Fruit fly (Drosophila melanogaster) whole organism, embryonic: ENCODE measurements around the gene dlp.

ENCODE experiments used
- ATbp ChIP-seq: fragments of 200-800 bp; sonication (Bioruptor generic); optimal IDR thresholded peaks from 2 replicates; lab custom pipeline; 2017; ENCODE audit warnings: missing biosample characterization, mild to moderate bottlenecking, missing genetic modification characterization, missing genetic modification reagents
- Abd-B ChIP-seq: fragments of 200-800 bp; sonication (Bioruptor generic); optimal IDR thresholded peaks from 2 replicates; lab custom pipeline; 2018; ENCODE audit warnings: missing biosample characterization, mild to moderate bottlenecking, missing genetic modification characterization, moderate library complexity
- Bdp1 ChIP-seq: fragments of 200-800 bp; sonication (Bioruptor generic); optimal IDR thresholded peaks from 3 replicates; lab custom pipeline; 2016; ENCODE audit warnings: missing biosample characterization, missing genetic modification characterization
- CG11504 ChIP-seq: fragments of 200-800 bp; sonication (Bioruptor generic); optimal IDR thresholded peaks from 3 replicates; lab custom pipeline; 2019; ENCODE audit warnings: missing biosample characterization, mild to moderate bottlenecking, missing genetic modification characterization, moderate library complexity
- CG11560 ChIP-seq: fragments of 200-800 bp; sonication (Bioruptor generic); IDR thresholded peaks from 3 replicates; pipeline ENCODE4 v1.3.6; 2022; ENCODE audit warnings: missing biosample characterization, missing genetic modification characterization
- CG11695 ChIP-seq: fragments of 200-800 bp; sonication (Bioruptor generic); IDR thresholded peaks from 3 replicates; pipeline ENCODE4 v1.3.6; 2022; ENCODE audit warnings: missing biosample characterization, missing genetic modification characterization
- CG12071 ChIP-seq: fragments of 200-800 bp; sonication (Bioruptor generic); optimal IDR thresholded peaks from 3 replicates; lab custom pipeline; 2018; ENCODE audit warnings: missing biosample characterization, mild to moderate bottlenecking, missing genetic modification characterization
- CG12744 ChIP-seq: fragments of 200-800 bp; sonication (Bioruptor generic); optimal IDR thresholded peaks from 2 replicates; lab custom pipeline; 2016; ENCODE audit warnings: missing biosample characterization, missing genetic modification characterization
- CG12942 ChIP-seq: fragments of 200-800 bp; sonication (Bioruptor generic); optimal IDR thresholded peaks from 3 replicates; lab custom pipeline; 2016; ENCODE audit warnings: missing biosample characterization, missing genetic modification characterization
- CG14965 ChIP-seq: fragments of 200-800 bp; sonication (Bioruptor generic); optimal IDR thresholded peaks from 2 replicates; lab custom pipeline; 2016; ENCODE audit warnings: missing biosample characterization, missing genetic modification characterization, borderline replicate concordance
- CG1602 ChIP-seq: fragments of 200-800 bp; sonication (Bioruptor generic); optimal IDR thresholded peaks from 3 replicates; lab custom pipeline; 2016; ENCODE audit warnings: missing biosample characterization, missing genetic modification characterization
- CG16813 ChIP-seq: fragments of 200-800 bp; sonication (Bioruptor generic); IDR thresholded peaks from 3 replicates; pipeline ENCODE4 v1.3.6; 2022; ENCODE audit warnings: missing biosample characterization, missing genetic modification characterization; ENCODE audit not compliant: partially characterized antibody
- CG2116 ChIP-seq: fragments of 200-800 bp; sonication (Bioruptor generic); optimal IDR thresholded peaks from 3 replicates; lab custom pipeline; 2018; ENCODE audit warnings: missing biosample characterization, mild to moderate bottlenecking, missing genetic modification characterization
- CG2199 ChIP-seq: fragments of 200-800 bp; sonication (Bioruptor generic); IDR thresholded peaks from 3 replicates; pipeline ENCODE4 v1.3.6; 2022; ENCODE audit warnings: missing biosample characterization, missing genetic modification characterization
- CG2202 ChIP-seq: fragments of 200-800 bp; sonication (Bioruptor generic); optimal IDR thresholded peaks from 2 replicates; lab custom pipeline; 2018; ENCODE audit warnings: missing biosample characterization, mild to moderate bottlenecking, missing genetic modification characterization
- CG2678 ChIP-seq: fragments of 200-800 bp; sonication (Bioruptor generic); optimal IDR thresholded peaks from 3 replicates; lab custom pipeline; 2019; ENCODE audit warnings: missing biosample characterization, mild to moderate bottlenecking, missing genetic modification characterization, moderate library complexity
- CG2875 ChIP-seq: fragments of 200-800 bp; sonication (Bioruptor generic); optimal IDR thresholded peaks from 2 replicates; lab custom pipeline; 2017; ENCODE audit warnings: missing biosample characterization, mild to moderate bottlenecking, missing genetic modification characterization, missing genetic modification reagents
- CG30403 ChIP-seq: fragments of 200-800 bp; sonication (Bioruptor generic); optimal IDR thresholded peaks from 3 replicates; lab custom pipeline; 2016; ENCODE audit warnings: missing biosample characterization, missing genetic modification characterization
- CG31365 ChIP-seq: fragments of 200-800 bp; sonication (Bioruptor generic); optimal IDR thresholded peaks from 2 replicates; lab custom pipeline; 2018; ENCODE audit warnings: missing biosample characterization, mild to moderate bottlenecking, missing genetic modification characterization
- CG3281 ChIP-seq: fragments of 200-800 bp; sonication (Bioruptor generic); optimal IDR thresholded peaks from 3 replicates; lab custom pipeline; 2017; ENCODE audit warnings: missing biosample characterization, mild to moderate bottlenecking, missing genetic modification characterization
- CG33213 ChIP-seq: fragments of 200-800 bp; sonication (Bioruptor generic); optimal IDR thresholded peaks from 3 replicates; lab custom pipeline; 2016; ENCODE audit warnings: missing biosample characterization, missing genetic modification characterization
- CG34376 ChIP-seq: fragments of 200-800 bp; sonication (Bioruptor generic); optimal IDR thresholded peaks from 2 replicates; lab custom pipeline; 2018; ENCODE audit warnings: missing biosample characterization, mild to moderate bottlenecking, missing genetic modification characterization
- CG7357 ChIP-seq: fragments of 200-800 bp; sonication (Bioruptor generic); IDR thresholded peaks from 3 replicates; pipeline ENCODE4 v1.3.6; 2022; ENCODE audit warnings: missing biosample characterization, missing genetic modification characterization
- CG7556 ChIP-seq: fragments of 200-800 bp; sonication (Bioruptor generic); optimal IDR thresholded peaks from 2 replicates; lab custom pipeline; 2017; ENCODE audit warnings: missing biosample characterization, mild to moderate bottlenecking, missing genetic modification characterization
- CG8944 ChIP-seq: fragments of 200-800 bp; sonication (Bioruptor generic); optimal IDR thresholded peaks from 3 replicates; lab custom pipeline; 2016; ENCODE audit warnings: missing biosample characterization, missing genetic modification characterization
- CG9817 ChIP-seq: fragments of 200-800 bp; sonication (Bioruptor generic); optimal IDR thresholded peaks from 2 replicates; lab custom pipeline; 2018; ENCODE audit warnings: missing biosample characterization, mild to moderate bottlenecking, missing genetic modification characterization, moderate library complexity
- CTCF ChIP-seq: fragments of 200-800 bp; sonication (Bioruptor generic); optimal IDR thresholded peaks from 2 replicates; lab custom pipeline; 2017; ENCODE audit warnings: missing biosample characterization, mild to moderate bottlenecking, missing genetic modification characterization, moderate library complexity
- E2f1 ChIP-seq: fragments of 200-800 bp; sonication (Bioruptor generic); IDR thresholded peaks from 2 replicates; pipeline ENCODE4 v1.3.6; 2022; ENCODE audit warnings: missing biosample characterization, missing genetic modification characterization
- Hmx ChIP-seq: fragments of 200-800 bp; sonication (Bioruptor generic); optimal IDR thresholded peaks from 2 replicates; lab custom pipeline; 2016; ENCODE audit warnings: missing biosample characterization, missing genetic modification characterization
- MBD-R2 ChIP-seq: fragments of 200-800 bp; sonication (Bioruptor generic); IDR thresholded peaks from 2 replicates; pipeline ENCODE4 v1.3.6; 2022; ENCODE audit warnings: missing biosample characterization, missing genetic modification characterization
- Max ChIP-seq: fragments of 200-800 bp; sonication (Bioruptor generic); optimal IDR thresholded peaks from 2 replicates; lab custom pipeline; 2016; ENCODE audit warnings: missing biosample characterization, mild to moderate bottlenecking, missing genetic modification characterization
- Pdp1 ChIP-seq, 2 experiments: fragments of 200-800 bp; sonication (Bioruptor generic); optimal IDR thresholded peaks; 3 replicates each; lab custom pipeline; 2016; ENCODE audit warnings: missing biosample characterization in 2 of 2, missing genetic modification characterization in 2 of 2, mild to moderate bottlenecking in 1 of 2, moderate library complexity in 1 of 2
- btn ChIP-seq: fragments of 200-800 bp; sonication (Bioruptor generic); optimal IDR thresholded peaks from 2 replicates; lab custom pipeline; 2016; ENCODE audit warnings: missing biosample characterization, missing genetic modification characterization
- caup ChIP-seq: fragments of 200-800 bp; sonication (Bioruptor generic); optimal IDR thresholded peaks from 3 replicates; lab custom pipeline; 2017; ENCODE audit warnings: missing biosample characterization, mild to moderate bottlenecking, missing genetic modification characterization, moderate library complexity; ENCODE audit not compliant: severe bottlenecking
- crol ChIP-seq: fragments of 200-800 bp; sonication (Bioruptor generic); IDR thresholded peaks from 2 replicates; pipeline ENCODE4 v1.3.6; 2022; ENCODE audit warnings: missing biosample characterization, missing genetic modification characterization
- dm ChIP-seq: fragments of 200-800 bp; sonication (Bioruptor generic); optimal IDR thresholded peaks from 3 replicates; lab custom pipeline; 2016; ENCODE audit warnings: missing biosample characterization, missing genetic modification characterization
- gcm ChIP-seq: fragments of 200-800 bp; sonication (Bioruptor generic); optimal IDR thresholded peaks from 2 replicates; lab custom pipeline; 2019; ENCODE audit warnings: missing biosample characterization, mild to moderate bottlenecking, missing genetic modification characterization, moderate library complexity
- gcm2 ChIP-seq: fragments of 200-800 bp; sonication (Bioruptor generic); optimal IDR thresholded peaks from 2 replicates; lab custom pipeline; 2016; ENCODE audit warnings: missing biosample characterization, missing genetic modification characterization
- gem ChIP-seq: fragments of 200-800 bp; sonication (Bioruptor generic); optimal IDR thresholded peaks from 2 replicates; lab custom pipeline; 2019; ENCODE audit warnings: missing biosample characterization, mild to moderate bottlenecking, missing genetic modification characterization, moderate library complexity
- grn ChIP-seq: fragments of 200-800 bp; sonication (Bioruptor generic); optimal IDR thresholded peaks from 3 replicates; lab custom pipeline; 2017; ENCODE audit warnings: missing biosample characterization, missing genetic modification characterization
- her ChIP-seq: fragments of 200-800 bp; sonication (Bioruptor generic); optimal IDR thresholded peaks from 2 replicates; lab custom pipeline; 2016; ENCODE audit warnings: missing biosample characterization, missing genetic modification characterization
- insv ChIP-seq, 2 experiments: fragments of 200-800 bp; sonication (Bioruptor generic); optimal IDR thresholded peaks; 3 replicates each; lab custom pipeline; 2016 to 2018; ENCODE audit warnings: missing biosample characterization in 2 of 2, missing genetic modification characterization in 2 of 2
- jigr1 ChIP-seq: fragments of 200-800 bp; sonication (Bioruptor generic); IDR thresholded peaks from 3 replicates; pipeline ENCODE4 v1.3.6; 2022; ENCODE audit warnings: missing biosample characterization, missing genetic modification characterization
- maf-S ChIP-seq: fragments of 200-800 bp; sonication (Bioruptor generic); optimal IDR thresholded peaks from 2 replicates; lab custom pipeline; 2016; ENCODE audit warnings: missing biosample characterization, missing genetic modification characterization
- nau ChIP-seq: fragments of 200-800 bp; sonication (Bioruptor generic); optimal IDR thresholded peaks from 3 replicates; lab custom pipeline; 2017; ENCODE audit warnings: missing biosample characterization, mild to moderate bottlenecking, missing genetic modification characterization, missing genetic modification reagents
- pita ChIP-seq: fragments of 200-800 bp; sonication (Bioruptor generic); optimal IDR thresholded peaks from 2 replicates; lab custom pipeline; 2017; ENCODE audit warnings: missing biosample characterization, mild to moderate bottlenecking, missing genetic modification characterization
- ro ChIP-seq: fragments of 200-800 bp; sonication (Bioruptor generic); IDR thresholded peaks from 2 replicates; pipeline ENCODE4 v1.3.6; 2022; ENCODE audit warnings: missing biosample characterization, missing genetic modification characterization
- stwl ChIP-seq: fragments of 200-800 bp; sonication (Bioruptor generic); optimal IDR thresholded peaks from 3 replicates; lab custom pipeline; 2018; ENCODE audit warnings: missing biosample characterization, mild to moderate bottlenecking, missing genetic modification characterization, moderate library complexity
- twi ChIP-seq: fragments of 200-800 bp; optimal IDR thresholded peaks from 2 replicates; lab custom pipeline; 2019; ENCODE audit warnings: missing biosample characterization, mild to moderate bottlenecking, missing genetic modification characterization, moderate library complexity
- wdn ChIP-seq: fragments of 200-800 bp; sonication (Bioruptor generic); IDR thresholded peaks from 2 replicates; pipeline ENCODE4 v1.3.6; 2022; ENCODE audit warnings: missing biosample characterization, missing genetic modification characterization
- yki ChIP-seq: fragments of >200 bp; optimal IDR thresholded peaks from 3 replicates; lab custom pipeline; 2018
- zen ChIP-seq: fragments of 200-800 bp; sonication (Bioruptor generic); optimal IDR thresholded peaks from 3 replicates; lab custom pipeline; 2018; ENCODE audit warnings: missing biosample characterization, mild to moderate bottlenecking, missing genetic modification characterization, moderate library complexity
- zfh1 ChIP-seq: fragments of 200-800 bp; sonication (Bioruptor generic); IDR thresholded peaks from 3 replicates; pipeline ENCODE4 v1.3.6; 2022; ENCODE audit warnings: missing biosample characterization, missing genetic modification characterization

The dlp gene

dm6 chr3L:14621464-14621863, 10.9 kb upstream of the dlp start (continued):
- no peak for TF ChIP-seq CG8944 (GFP tag; lab: Kevin White, UChicago)
- no peak for TF ChIP-seq CG34376 (GFP tag; lab: Kevin White, UChicago)
- TF ChIP-seq zen: peak; percentile 46
- no peak for TF ChIP-seq CG2116 (GFP tag; lab: Kevin White, UChicago)
- no peak for TF ChIP-seq nau (GFP tag; lab: Kevin White, UChicago)
- no peak for TF ChIP-seq wdn (GFP tag; lab: Robert Waterston, UW)
- TF ChIP-seq CG3281: no peak
- no peak for TF ChIP-seq ro (GFP tag; lab: Robert Waterston, UW)
- no peak for TF ChIP-seq gcm (GFP tag; lab: Kevin White, UChicago)
- TF ChIP-seq CG30403 (GFP tag; lab: Kevin White, UChicago): no peak
- TF ChIP-seq CTCF: peak; percentile 83
- no peak for TF ChIP-seq zfh1
- TF ChIP-seq MBD-R2: no peak
- peak; percentile 77 for TF ChIP-seq grn
- TF ChIP-seq CG12942 (GFP tag; lab: Kevin White, UChicago): no peak
- no peak for TF ChIP-seq E2f1
- no peak for TF ChIP-seq CG14965 (GFP tag; lab: Kevin White, UChicago)
- peak; percentile 45; the same call in 1 of the 3 replicates for TF ChIP-seq CG16813 (GFP tag; lab: Robert Waterston, UW)
- TF ChIP-seq CG12071: no peak
- TF ChIP-seq CG12744 (GFP tag; lab: Kevin White, UChicago): no peak
- TF ChIP-seq CG7556 (GFP tag; lab: Kevin White, UChicago): no peak
- no peak for TF ChIP-seq CG7357 (GFP tag; lab: Robert Waterston, UW)
- no peak for TF ChIP-seq Pdp1 (GFP tag; optimal IDR thresholded peaks at IDR 0.05; lab: Kevin White, UChicago)
- TF ChIP-seq gem (tag; lab: Kevin White, UChicago): no peak
- TF ChIP-seq dm (GFP tag; lab: Kevin White, UChicago): no peak
- TF ChIP-seq gcm2 (GFP tag; lab: Kevin White, UChicago): no peak
- TF ChIP-seq jigr1: no peak
- TF ChIP-seq her: no peak
- no peak for TF ChIP-seq Max
- TF ChIP-seq btn (GFP tag; lab: Kevin White, UChicago): no peak
- no peak for TF ChIP-seq CG11504
- TF ChIP-seq caup: no peak
- peak; percentile 71 for TF ChIP-seq pita (GFP tag; lab: Kevin White, UChicago)
- no peak for TF ChIP-seq CG2875
- peak; percentile 21 for TF ChIP-seq yki (lab: Kevin White, UChicago)
- TF ChIP-seq twi (tag; lab: Kevin White, UChicago): no peak
- no peak for TF ChIP-seq CG2678 (tag; lab: Kevin White, UChicago)
- no peak for TF ChIP-seq maf-S (GFP tag; lab: Kevin White, UChicago)
- TF ChIP-seq CG2199: peak; percentile 76; the same call in 1 of the 3 replicates
- TF ChIP-seq CG33213 (GFP tag; lab: Kevin White, UChicago): peak; percentile 14
- no peak for TF ChIP-seq Bdp1 (GFP tag; lab: Kevin White, UChicago)
- no peak for TF ChIP-seq CG9817 (tag; lab: Kevin White, UChicago)
- no peak for TF ChIP-seq Abd-B (GFP tag; lab: Kevin White, UChicago)
- no peak for TF ChIP-seq CG1602 (GFP tag; lab: Kevin White, UChicago)
- peak in 1 of 2 experiments; percentile 69 for TF ChIP-seq insv (GFP tag; optimal IDR thresholded peaks at IDR 0.05; lab: Kevin White, UChicago)
- TF ChIP-seq CG2202 (tag; lab: Kevin White, UChicago): no peak
- no peak for TF ChIP-seq CG11695 (GFP tag; lab: Robert Waterston, UW)
- no peak for TF ChIP-seq ATbp (GFP tag; lab: Kevin White, UChicago)
- no peak for TF ChIP-seq Hmx (GFP tag; lab: Kevin White, UChicago)
- TF ChIP-seq crol: no peak
- TF ChIP-seq CG31365: no peak
- peak; percentile 48 for TF ChIP-seq stwl (tag; lab: Kevin White, UChicago)
- TF ChIP-seq CG11560 (tag; lab: Robert Waterston, UW): no peak
